Worm (Caenorhabditis elegans) whole organism, L1 larva: ENCODE results near the gene aqp-8.

ENCODE experiments used
- C04F5.9 ChIP-seq: sonication (generic microtip); optimal IDR thresholded peaks from 2 replicates; lab custom pipeline; 2016; ENCODE audit warnings: missing genetic modification characterization, missing compliant biosample characterization
- C34B4.2 ChIP-seq: sonication (generic microtip); optimal IDR thresholded peaks from 2 replicates; lab custom pipeline; 2017; ENCODE audit warnings: mild to moderate bottlenecking, missing genetic modification characterization, missing compliant biosample characterization
- Y116A8C.19 ChIP-seq: sonication (generic microtip); optimal IDR thresholded peaks from 2 replicates; lab custom pipeline; 2016; ENCODE audit warnings: missing compliant biosample characterization, missing genetic modification characterization, borderline replicate concordance
- blmp-1 ChIP-seq: fragments of 150-350 bp; optimal IDR thresholded peaks from 2 replicates; lab custom pipeline; 2014; ENCODE audit warnings: missing biosample characterization, missing genetic modification characterization
- dsc-1 ChIP-seq: sonication (generic microtip); optimal IDR thresholded peaks from 2 replicates; lab custom pipeline; 2016; ENCODE audit warnings: mild to moderate bottlenecking, missing genetic modification characterization, missing compliant biosample characterization
- egl-13 ChIP-seq: sonication (generic microtip); optimal IDR thresholded peaks from 2 replicates; lab custom pipeline; 2016; ENCODE audit warnings: missing genotype, missing genetic modification reagents, missing genetic modification characterization, missing compliant biosample characterization
- elt-2 ChIP-seq: sonication (generic microtip); optimal IDR thresholded peaks from 2 replicates; lab custom pipeline; 2016; ENCODE audit warnings: missing genetic modification characterization, mild to moderate bottlenecking, inconsistent platforms, missing compliant biosample characterization, missing genetic modification reagents
- elt-3 ChIP-seq, 6 experiments: fragments of 150-350 bp in 1 of 6; sonication (generic microtip); optimal IDR thresholded peaks; 2 replicates each; lab custom pipeline; 2017 to 2018; ENCODE audit warnings: missing biosample characterization in 6 of 6, missing genetic modification characterization in 6 of 6, inconsistent platforms in 1 of 6
- fkh-4 ChIP-seq: sonication (generic microtip); optimal IDR thresholded peaks from 2 replicates; lab custom pipeline; 2016; ENCODE audit warnings: missing compliant biosample characterization, missing genetic modification characterization, borderline replicate concordance
- grh-1 ChIP-seq: fragments of 200-800 bp; sonication (Bioruptor generic); IDR thresholded peaks from 2 replicates; pipeline ENCODE4 v1.3.6; 2022; ENCODE audit warnings: missing genetic modification reagents, missing genetic modification characterization, missing compliant biosample characterization
- hlh-17 ChIP-seq: fragments of 200-800 bp; sonication (Bioruptor generic); optimal IDR thresholded peaks from 2 replicates; lab custom pipeline; 2018; ENCODE audit warnings: missing genetic modification characterization, mild to moderate bottlenecking, missing compliant biosample characterization, moderate library complexity, borderline replicate concordance
- hlh-4 ChIP-seq: sonication (generic microtip); optimal IDR thresholded peaks from 2 replicates; lab custom pipeline; 2016; ENCODE audit warnings: mild to moderate bottlenecking, missing genetic modification characterization, missing compliant biosample characterization
- hpl-2 ChIP-seq: fragments of 150-350 bp; optimal IDR thresholded peaks from 2 replicates; lab custom pipeline; 2014; ENCODE audit warnings: missing biosample characterization, missing genetic modification reagents, missing genetic modification characterization
- jun-1 ChIP-seq: fragments of 150-350 bp; optimal IDR thresholded peaks from 2 replicates; lab custom pipeline; 2014; ENCODE audit warnings: missing biosample characterization, missing genetic modification reagents, missing genetic modification characterization
- lin-14 ChIP-seq: fragments of 200-800 bp; sonication (Bioruptor generic); optimal IDR thresholded peaks from 2 replicates; lab custom pipeline; 2018; ENCODE audit warnings: mild to moderate bottlenecking, missing genetic modification characterization, moderate library complexity, missing compliant biosample characterization
- lin-15B ChIP-seq: fragments of 150-350 bp; sonication (generic microtip); optimal IDR thresholded peaks from 3 replicates; lab custom pipeline; 2014; ENCODE audit warnings: missing biosample characterization, missing genetic modification characterization
- mef-2 ChIP-seq: fragments of 150-350 bp; optimal IDR thresholded peaks from 2 replicates; lab custom pipeline; 2014; ENCODE audit warnings: missing biosample characterization, missing genetic modification characterization
- nhr-11 ChIP-seq: fragments of 150-350 bp; optimal IDR thresholded peaks from 2 replicates; lab custom pipeline; 2014; ENCODE audit warnings: missing biosample characterization, missing genetic modification characterization
- nhr-20 ChIP-seq: sonication (generic microtip); optimal IDR thresholded peaks from 2 replicates; lab custom pipeline; 2016; ENCODE audit warnings: mild to moderate bottlenecking, missing genetic modification characterization, missing compliant biosample characterization
- nhr-77 ChIP-seq: fragments of 150-350 bp; optimal IDR thresholded peaks from 2 replicates; lab custom pipeline; 2014; ENCODE audit warnings: missing biosample characterization, missing genetic modification characterization
- nhr-90 ChIP-seq: sonication (generic microtip); optimal IDR thresholded peaks from 2 replicates; lab custom pipeline; 2016; ENCODE audit warnings: mild to moderate bottlenecking, missing genetic modification characterization, missing compliant biosample characterization; ENCODE audit not compliant: poor library complexity
- pqm-1 ChIP-seq: sonication (generic microtip); optimal IDR thresholded peaks from 3 replicates; lab custom pipeline; 2017; ENCODE audit warnings: missing biosample characterization, missing genetic modification characterization
- snpc-4 ChIP-seq: fragments of 150-350 bp; optimal IDR thresholded peaks from 2 replicates; lab custom pipeline; 2014; ENCODE audit warnings: missing biosample characterization, missing genetic modification characterization
- sup-37 ChIP-seq: fragments of 200-800 bp; sonication (Bioruptor generic); optimal IDR thresholded peaks from 2 replicates; lab custom pipeline; 2018; ENCODE audit warnings: mild to moderate bottlenecking, missing genetic modification characterization, missing compliant biosample characterization
- swsn-7 ChIP-seq: sonication (generic microtip); optimal IDR thresholded peaks from 2 replicates; lab custom pipeline; 2016; ENCODE audit warnings: missing genetic modification characterization, missing compliant biosample characterization
- unc-62 ChIP-seq: fragments of 150-350 bp; optimal IDR thresholded peaks from 2 replicates; lab custom pipeline; 2014; ENCODE audit warnings: missing biosample characterization, missing genetic modification reagents, missing genetic modification characterization
- unc-98 ChIP-seq: fragments of 200-800 bp; sonication (Bioruptor generic); IDR thresholded peaks from 2 replicates; pipeline ENCODE4 v1.3.6; 2022; ENCODE audit warnings: missing genetic modification characterization, missing compliant biosample characterization
- vab-15 ChIP-seq: sonication (generic microtip); optimal IDR thresholded peaks from 2 replicates; lab custom pipeline; 2017; ENCODE audit warnings: missing genotype, mild to moderate bottlenecking, missing genetic modification characterization, missing compliant biosample characterization
- xbp-1 ChIP-seq: sonication (generic microtip); optimal IDR thresholded peaks from 2 replicates; lab custom pipeline; 2016; ENCODE audit warnings: missing genetic modification characterization, missing compliant biosample characterization
- zip-4 ChIP-seq: fragments of 200-800 bp; sonication (Bioruptor generic); optimal IDR thresholded peaks from 2 replicates; lab custom pipeline; 2018; ENCODE audit warnings: mild to moderate bottlenecking, missing genetic modification characterization, moderate library complexity, missing compliant biosample characterization

The aqp-8 gene

DNA sequence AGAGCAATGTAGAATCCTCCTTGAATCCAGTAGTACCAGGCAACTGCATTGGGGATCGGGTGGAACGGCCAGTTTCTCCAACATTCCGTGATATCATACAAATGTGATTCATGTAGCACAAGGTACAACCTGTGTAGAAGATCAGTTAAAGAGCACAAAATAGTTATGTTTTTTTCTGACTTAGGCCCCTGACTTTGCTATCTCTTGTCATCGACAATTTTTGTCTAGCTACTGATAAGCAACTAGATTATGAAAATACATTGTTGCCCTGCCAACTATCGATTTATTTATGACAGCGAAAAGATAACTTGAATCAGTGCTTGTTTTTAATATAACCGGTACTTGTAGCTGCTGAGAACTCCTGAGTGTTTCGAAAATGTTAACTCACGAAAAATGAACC, 6.5 kb downstream of the aqp-8 start:
- no peak for TF ChIP-seq mef-2
- peak; percentile 82 for TF ChIP-seq elt-2
- TF ChIP-seq nhr-20 (tag; lab: Kevin White, UChicago), result peak; percentile 11
- peak; percentile 21 for TF ChIP-seq nhr-90

DNA sequence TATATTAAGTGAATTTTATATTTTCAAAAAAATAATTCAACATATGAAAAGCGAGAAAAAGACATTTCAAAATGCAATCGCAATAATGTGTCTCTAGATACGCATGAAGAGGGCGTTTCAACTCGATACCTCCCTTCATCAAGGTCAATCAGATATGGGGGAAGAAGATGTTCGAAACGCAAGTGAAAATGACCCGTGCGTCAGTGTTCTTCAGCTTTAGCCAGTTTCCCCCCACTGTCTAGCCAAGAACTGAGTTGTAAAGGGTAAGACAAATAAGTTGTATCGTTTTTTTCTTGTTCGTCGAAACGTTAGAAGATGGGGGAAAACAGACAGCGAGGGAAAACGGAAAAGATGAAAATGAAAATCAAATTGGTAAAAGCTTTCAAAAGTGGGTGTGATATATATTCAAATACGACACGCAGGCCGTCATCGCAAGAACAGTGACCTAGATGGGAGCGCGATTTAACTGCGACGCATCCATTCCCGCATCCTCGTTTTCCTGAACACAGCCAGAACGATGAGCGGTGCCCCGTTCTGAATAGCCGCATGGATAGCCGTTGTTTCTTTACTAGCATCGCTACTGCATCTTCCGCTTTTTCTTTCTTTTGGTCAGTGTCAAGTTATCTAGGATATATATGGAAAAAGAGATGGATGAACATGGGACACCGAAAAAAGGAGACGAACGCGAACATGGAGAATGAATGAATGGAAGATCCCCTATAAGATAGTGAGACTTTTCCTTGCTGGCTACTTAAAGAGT, 10.0 kb downstream of the aqp-8 start:
- no peak for TF ChIP-seq sup-37 (GFP tag; lab: Kevin White, UChicago)
- peak; percentile 66 for TF ChIP-seq blmp-1
- TF ChIP-seq lin-14 (GFP tag; lab: Kevin White, UChicago), result peak; percentile 21
- TF ChIP-seq, all 84 proteins: peak for 2

DNA sequence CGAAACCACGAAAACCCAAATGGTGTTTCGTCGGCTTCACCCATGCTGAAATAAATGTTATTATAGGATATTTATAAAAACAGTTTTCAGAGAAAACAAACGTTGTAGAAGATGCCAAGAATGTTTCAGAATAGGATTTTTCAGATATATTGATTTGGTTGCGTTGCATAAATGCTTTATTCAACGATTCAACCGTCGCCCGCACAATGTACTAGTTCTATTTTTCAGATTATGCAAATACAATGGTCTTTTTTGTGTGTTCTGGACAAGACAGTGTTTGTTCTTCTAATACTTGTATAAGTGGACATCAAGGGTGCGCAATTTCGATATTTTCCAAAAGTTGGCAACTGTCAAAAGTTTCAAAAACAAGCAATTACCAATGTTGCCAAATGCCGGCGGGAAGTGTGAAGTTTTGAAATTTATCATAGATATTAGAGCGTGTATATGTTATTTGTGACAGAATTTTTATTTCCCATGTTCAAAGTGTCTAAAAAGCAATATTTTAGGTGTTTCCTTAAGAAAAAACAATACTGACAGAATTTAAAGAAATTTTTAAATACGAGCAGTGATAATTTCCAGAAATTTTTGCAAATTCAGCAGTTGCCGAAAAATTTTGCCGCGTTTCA, 13.5 kb downstream of the aqp-8 start, which contains the start of gene K02G10.5:
Gene K02G10.5, minus strand, starts transcription at position 51 of the 626 bp plus-strand sequence.
- no peak for TF ChIP-seq nhr-77 (tag; lab: Kevin White, UChicago)
- no peak for TF ChIP-seq zip-4 (GFP tag; lab: Kevin White, UChicago)
- TF ChIP-seq unc-62 (GFP tag; lab: Kevin White, UChicago), result no peak
- TF ChIP-seq Y116A8C.19 (tag; lab: Kevin White, UChicago), result no peak
- no peak for TF ChIP-seq swsn-7 (tag; lab: Kevin White, UChicago)
- no peak for TF ChIP-seq blmp-1
- TF ChIP-seq hlh-17 (GFP tag; lab: Kevin White, UChicago), result no peak
- no peak for TF ChIP-seq hpl-2 (GFP tag; lab: Kevin White, UChicago)
- no peak for TF ChIP-seq pqm-1
- no peak for TF ChIP-seq C34B4.2 (tag; lab: Kevin White, UChicago)
- TF ChIP-seq jun-1 (tag; lab: Kevin White, UChicago), result no peak

DNA sequence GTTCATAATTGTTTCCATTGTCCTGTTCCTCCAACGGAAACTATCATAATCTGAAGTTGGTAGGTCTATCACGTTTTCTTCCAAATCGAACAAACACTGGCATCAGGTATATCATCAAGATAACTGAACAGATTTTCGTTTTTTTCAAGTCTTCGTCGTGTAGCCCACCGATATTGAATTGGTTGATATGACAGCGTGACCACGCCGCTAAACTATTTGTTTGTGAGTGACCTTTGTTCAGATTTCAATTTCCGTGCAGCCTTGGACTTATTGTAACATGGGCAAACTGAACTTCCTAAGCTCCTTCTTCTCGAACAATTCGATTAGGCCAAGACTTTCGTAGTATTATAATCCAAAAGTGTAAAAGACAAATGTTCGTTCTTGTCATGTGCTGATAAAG, 19.2 kb downstream of the aqp-8 start:
- TF ChIP-seq snpc-4 (tag; lab: Kevin White, UChicago), result no peak
- peak; percentile 23 for TF ChIP-seq lin-14 (GFP tag; lab: Kevin White, UChicago)
- no peak for TF ChIP-seq grh-1
- TF ChIP-seq elt-3 (tag; optimal IDR thresholded peaks at IDR 0.05; lab: Kevin White, UChicago), result peak in 1 of 6 experiments; percentile 9
- no peak for TF ChIP-seq jun-1 (tag; lab: Kevin White, UChicago)
- TF ChIP-seq egl-13, result no peak
- no peak for TF ChIP-seq hpl-2 (GFP tag; lab: Kevin White, UChicago)
- TF ChIP-seq vab-15 (tag; lab: Kevin White, UChicago), result no peak

DNA sequence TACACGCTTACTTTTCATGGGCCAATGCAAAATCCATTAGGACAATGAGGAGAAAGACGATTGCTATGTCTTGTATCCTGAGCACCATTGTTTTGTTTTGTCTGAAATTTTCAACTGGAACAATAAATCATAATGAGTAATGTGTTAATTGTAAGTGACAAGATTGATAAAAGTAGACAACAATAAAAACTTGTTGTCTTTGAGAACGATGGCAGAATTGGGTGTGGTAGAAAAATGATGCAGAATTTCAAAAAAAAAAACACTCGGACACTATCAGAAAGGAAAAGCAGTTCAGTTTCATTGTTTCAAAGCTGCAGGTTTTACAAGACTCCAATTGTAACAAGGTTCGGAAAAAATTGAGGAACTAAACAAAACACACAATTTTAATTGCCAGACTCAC, 22.2 kb downstream of the aqp-8 start, which contains the start of gene K02G10.15:
Gene K02G10.15, minus strand, starts transcription at position 101 of the 400 bp plus-strand sequence.
- TF ChIP-seq xbp-1 (tag; lab: Kevin White, UChicago) (no peak), hlh-4 (no peak), elt-2 (no peak), C04F5.9 (tag; lab: Kevin White, UChicago) (no peak), nhr-11 (tag; lab: Kevin White, UChicago) (no peak), Y116A8C.19 (tag; lab: Kevin White, UChicago) (no peak), unc-98 (GFP tag; lab: Robert Waterston, UW) (no peak), lin-15B (tag; lab: Kevin White, UChicago) (no peak), fkh-4 (no peak), dsc-1 (tag; lab: Kevin White, UChicago) (no peak)
